Worm (Caenorhabditis elegans) whole organism, L3 larva: ENCODE data around the gene R01E6.5.

Source experiments
- ZK546.5 ChIP-seq: sonication (generic microtip); optimal IDR thresholded peaks from 2 replicates; lab custom pipeline; 2017; ENCODE audit warnings: missing biosample characterization, missing genetic modification characterization
- aly-2 ChIP-seq: fragments of 150-350 bp; optimal IDR thresholded peaks from 2 replicates; lab custom pipeline; 2014; ENCODE audit warnings: missing biosample characterization, missing genetic modification characterization
- ama-1 ChIP-seq: fragments of 150-350 bp; optimal IDR thresholded peaks from 2 replicates; lab custom pipeline; 2018
- ceh-16 ChIP-seq: sonication (generic microtip); optimal IDR thresholded peaks from 2 replicates; lab custom pipeline; 2017; ENCODE audit warnings: missing biosample characterization, missing genetic modification characterization
- ceh-82 ChIP-seq: fragments of 150-350 bp; optimal IDR thresholded peaks from 2 replicates; lab custom pipeline; 2014; ENCODE audit warnings: missing biosample characterization, missing genetic modification characterization
- ceh-9 ChIP-seq: sonication (generic microtip); optimal IDR thresholded peaks from 2 replicates; lab custom pipeline; 2018; ENCODE audit warnings: missing biosample characterization, missing genetic modification characterization
- daf-12 ChIP-seq: fragments of 150-350 bp; optimal IDR thresholded peaks from 2 replicates; lab custom pipeline; 2014; ENCODE audit warnings: missing biosample characterization, missing genetic modification reagents, missing genetic modification characterization
- egl-27 ChIP-seq: sonication (generic microtip); optimal IDR thresholded peaks from 4 replicates; lab custom pipeline; 2017; ENCODE audit warnings: missing biosample characterization, missing genetic modification reagents, missing genetic modification characterization
- egl-5 ChIP-seq: fragments of 150-350 bp; optimal IDR thresholded peaks from 2 replicates; lab custom pipeline; 2017; ENCODE audit warnings: missing biosample characterization, missing genetic modification reagents, missing genetic modification characterization, inconsistent platforms
- elt-2 ChIP-seq: sonication (generic microtip); optimal IDR thresholded peaks from 2 replicates; lab custom pipeline; 2016; ENCODE audit warnings: missing genetic modification reagents, mild to moderate bottlenecking, missing genetic modification characterization, missing compliant biosample characterization
- elt-3 ChIP-seq, 3 experiments: fragments of 150-350 bp in 1 of 3; sonication (generic microtip) in 2 of 3; optimal IDR thresholded peaks; 2 replicates in 2 of 3; 4 replicates in 1 of 3; lab custom pipeline; 2014 to 2017; ENCODE audit warnings: missing biosample characterization in 3 of 3, missing genetic modification characterization in 3 of 3
- eor-1 ChIP-seq, 2 experiments: fragments of 150-350 bp; optimal IDR thresholded peaks; 2 replicates each; lab custom pipeline; 2014 to 2018; ENCODE audit warnings: missing biosample characterization in 2 of 2, missing genetic modification characterization in 2 of 2
- fkh-10 ChIP-seq: sonication (generic microtip); optimal IDR thresholded peaks from 2 replicates; lab custom pipeline; 2017; ENCODE audit warnings: missing biosample characterization, missing genetic modification reagents, missing genetic modification characterization
- fkh-2 ChIP-seq: fragments of 150-350 bp; optimal IDR thresholded peaks from 2 replicates; lab custom pipeline; 2014; ENCODE audit warnings: missing biosample characterization, missing genetic modification reagents, missing genetic modification characterization
- fos-1 ChIP-seq: fragments of 150-350 bp; optimal IDR thresholded peaks from 2 replicates; lab custom pipeline; 2014; ENCODE audit warnings: missing biosample characterization, missing genetic modification characterization
- hmg-11 ChIP-seq: sonication (generic microtip); optimal IDR thresholded peaks from 2 replicates; lab custom pipeline; 2016; ENCODE audit warnings: missing genetic modification characterization, missing compliant biosample characterization
- jun-1 ChIP-seq: fragments of 150-350 bp; optimal IDR thresholded peaks from 2 replicates; lab custom pipeline; 2014; ENCODE audit warnings: missing biosample characterization, missing genetic modification reagents, missing genetic modification characterization
- lin-15B ChIP-seq: fragments of 150-350 bp; optimal IDR thresholded peaks from 2 replicates; lab custom pipeline; 2014; ENCODE audit warnings: missing biosample characterization, missing genetic modification characterization
- lin-39 ChIP-seq: fragments of 150-350 bp; optimal IDR thresholded peaks from 2 replicates; lab custom pipeline; 2018; ENCODE audit warnings: missing biosample characterization, missing genetic modification reagents, missing genetic modification characterization
- lsy-12 ChIP-seq: sonication (generic microtip); optimal IDR thresholded peaks from 2 replicates; lab custom pipeline; 2016; ENCODE audit warnings: mild to moderate bottlenecking, missing genetic modification characterization, missing compliant biosample characterization
- mdl-1 ChIP-seq: fragments of 150-350 bp; optimal IDR thresholded peaks from 2 replicates; lab custom pipeline; 2014; ENCODE audit warnings: missing biosample characterization, missing genetic modification characterization
- mml-1 ChIP-seq: fragments of 150-350 bp; sonication (generic microtip); optimal IDR thresholded peaks from 3 replicates; lab custom pipeline; 2014; ENCODE audit warnings: missing biosample characterization, missing genetic modification characterization
- nfya-1 ChIP-seq: sonication (generic microtip); optimal IDR thresholded peaks from 2 replicates; lab custom pipeline; 2017; ENCODE audit warnings: missing genetic modification characterization, mild to moderate bottlenecking, missing compliant biosample characterization, antibody characterized with exemption, moderate library complexity; ENCODE audit not compliant: insufficient read depth
- nhr-11 ChIP-seq: fragments of 150-350 bp; optimal IDR thresholded peaks from 2 replicates; lab custom pipeline; 2014; ENCODE audit warnings: missing biosample characterization, missing genetic modification characterization
- nhr-12 ChIP-seq: fragments of 150-350 bp; optimal IDR thresholded peaks from 2 replicates; lab custom pipeline; 2014; ENCODE audit warnings: missing biosample characterization, missing genetic modification characterization
- nhr-237 ChIP-seq: fragments of 150-350 bp; optimal IDR thresholded peaks from 2 replicates; lab custom pipeline; 2014; ENCODE audit warnings: missing biosample characterization, missing genetic modification characterization
- nhr-25 ChIP-seq: sonication (generic microtip); optimal IDR thresholded peaks from 2 replicates; lab custom pipeline; 2017; ENCODE audit warnings: missing biosample characterization, missing genetic modification characterization
- nhr-28 ChIP-seq: fragments of 150-350 bp; optimal IDR thresholded peaks from 2 replicates; lab custom pipeline; 2014; ENCODE audit warnings: missing biosample characterization, missing genetic modification characterization
- nhr-67 ChIP-seq: fragments of 150-350 bp; optimal IDR thresholded peaks from 2 replicates; lab custom pipeline; 2014; ENCODE audit warnings: missing biosample characterization, missing genetic modification characterization
- nhr-76 ChIP-seq: fragments of 150-350 bp; sonication (generic microtip); optimal IDR thresholded peaks from 5 replicates; lab custom pipeline; 2014; ENCODE audit warnings: missing biosample characterization, missing genetic modification characterization
- nhr-77 ChIP-seq: fragments of 150-350 bp; optimal IDR thresholded peaks from 2 replicates; lab custom pipeline; 2014; ENCODE audit warnings: missing biosample characterization, missing genetic modification characterization
- pha-4 ChIP-seq: fragments of 150-350 bp; optimal IDR thresholded peaks from 2 replicates; lab custom pipeline; 2014; ENCODE audit warnings: missing biosample characterization, missing genetic modification reagents, missing genetic modification characterization
- pqm-1 ChIP-seq: fragments of 150-350 bp; optimal IDR thresholded peaks from 2 replicates; lab custom pipeline; 2017; ENCODE audit warnings: missing biosample characterization, missing genetic modification characterization, inconsistent platforms
- sea-2 ChIP-seq: fragments of 150-350 bp; sonication (generic microtip); optimal IDR thresholded peaks from 4 replicates; lab custom pipeline; 2014; ENCODE audit warnings: missing biosample characterization, missing genetic modification reagents, missing genetic modification characterization
- skn-1 ChIP-seq: fragments of 150-350 bp; optimal IDR thresholded peaks from 2 replicates; lab custom pipeline; 2014; ENCODE audit warnings: missing biosample characterization, missing genetic modification characterization
- tbx-2 ChIP-seq: sonication (generic microtip); optimal IDR thresholded peaks from 2 replicates; lab custom pipeline; 2016; ENCODE audit warnings: mild to moderate bottlenecking, missing genetic modification characterization, missing compliant biosample characterization
- unc-39 ChIP-seq: sonication (generic microtip); optimal IDR thresholded peaks from 4 replicates; lab custom pipeline; 2017; ENCODE audit warnings: missing biosample characterization, missing genetic modification characterization
- unc-62 ChIP-seq: fragments of 150-350 bp; sonication (generic microtip); optimal IDR thresholded peaks from 4 replicates; lab custom pipeline; 2014; ENCODE audit warnings: missing biosample characterization, missing genetic modification reagents, missing genetic modification characterization
- zag-1 ChIP-seq: fragments of 150-350 bp; optimal IDR thresholded peaks from 2 replicates; lab custom pipeline; 2014; ENCODE audit warnings: missing biosample characterization, missing genetic modification characterization
- ztf-11 ChIP-seq: fragments of 150-350 bp; optimal IDR thresholded peaks from 2 replicates; lab custom pipeline; 2014; ENCODE audit warnings: missing biosample characterization, missing genetic modification characterization

Gene R01E6.5

DNA sequence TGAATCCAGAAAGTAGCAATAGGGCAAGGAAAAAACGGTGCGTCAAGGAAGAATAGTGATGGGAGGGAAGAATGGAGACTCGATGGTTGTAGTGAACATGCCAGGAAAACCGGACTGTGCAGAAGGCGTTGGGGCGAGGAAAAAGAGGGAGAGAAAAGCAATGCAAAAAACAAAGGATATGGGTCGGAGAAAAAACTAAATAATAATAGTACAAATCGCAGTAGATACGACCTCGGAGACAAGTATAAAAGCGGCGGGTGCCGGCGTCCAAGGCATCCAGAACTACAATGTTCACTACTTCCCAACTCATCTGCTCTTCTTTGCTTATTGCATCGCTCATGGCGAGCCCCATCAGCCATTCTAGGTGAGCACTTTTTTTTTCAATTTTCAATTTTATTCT is at the start of gene R01E6.5:
TSS of gene R01E6.5 (plus strand) at position 301 of the 400 bp plus-strand sequence.
- no peak for TF ChIP-seq ceh-9 (tag; lab: Kevin White, UChicago)
- no peak for TF ChIP-seq ceh-82
- no peak for TF ChIP-seq unc-39 (tag; lab: Kevin White, UChicago)
- TF ChIP-seq elt-2 (tag; lab: Kevin White, UChicago) = no peak
- no peak for TF ChIP-seq nhr-77
- no peak for TF ChIP-seq tbx-2 (tag; lab: Kevin White, UChicago)
- no peak for TF ChIP-seq fos-1 (tag; lab: Kevin White, UChicago)
- no peak for TF ChIP-seq aly-2 (tag; lab: Kevin White, UChicago)
- TF ChIP-seq pha-4 (tag; lab: Kevin White, UChicago) = no peak
- TF ChIP-seq unc-62 (GFP tag; lab: Kevin White, UChicago) = no peak
- no peak for TF ChIP-seq fkh-2 (tag; lab: Kevin White, UChicago)
- no peak for TF ChIP-seq egl-5
- no peak for TF ChIP-seq ztf-11
- TF ChIP-seq nhr-28 (tag; lab: Kevin White, UChicago) = no peak
- TF ChIP-seq nhr-25 (tag; lab: Kevin White, UChicago) = no peak
- no peak for TF ChIP-seq ceh-16
- no peak for TF ChIP-seq nfya-1
- TF ChIP-seq, all 47 proteins: peak for 0

DNA sequence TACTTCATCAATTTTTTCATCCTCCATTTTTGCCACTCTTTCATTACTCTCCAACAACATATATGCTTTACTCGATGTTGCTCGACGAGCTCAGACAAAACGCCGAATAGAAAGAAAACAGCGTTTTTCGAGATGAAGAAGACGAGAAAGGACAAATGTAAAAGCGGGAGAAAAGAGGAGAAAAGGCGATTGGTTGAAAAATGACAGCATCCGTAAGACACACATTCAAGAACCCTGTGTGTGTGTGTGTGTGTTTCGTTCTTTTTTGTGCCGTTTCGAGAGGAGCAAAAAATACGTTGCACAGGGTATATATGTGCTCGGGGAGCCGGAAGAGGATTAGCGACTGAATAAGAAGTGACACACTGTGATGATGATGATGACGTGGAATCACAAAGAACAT is 43.1 kb upstream of the R01E6.5 start:
- TF ChIP-seq nfya-1 (peak; percentile 68), unc-62 (GFP tag; lab: Kevin White, UChicago) (no peak), mdl-1 (tag; lab: Kevin White, UChicago) (no peak), hmg-11 (peak; percentile 19), lin-39 (tag; lab: Kevin White, UChicago) (peak; percentile 58)

DNA sequence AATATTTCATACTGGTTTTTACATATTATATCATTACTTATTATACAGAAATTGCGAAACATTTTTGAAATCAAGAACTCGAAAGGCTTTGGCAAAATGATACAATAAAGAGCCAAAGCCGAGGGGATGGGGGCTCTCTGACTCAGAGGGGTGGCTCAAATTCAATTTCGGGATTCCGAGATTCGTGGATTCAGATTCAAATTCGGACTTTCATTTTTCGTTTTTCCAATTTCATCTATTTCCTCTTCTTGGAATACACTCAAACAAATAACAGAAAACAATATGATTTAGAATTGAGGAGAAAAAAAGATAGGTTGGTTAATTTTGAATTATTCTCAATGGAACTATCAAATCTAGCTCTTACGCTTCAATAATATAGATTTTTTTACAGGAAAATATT is 37.8 kb upstream of the R01E6.5 start:
- TF ChIP-seq fkh-10 (GFP tag; lab: Kevin White, UChicago) (peak; percentile 93), elt-2 (tag; lab: Kevin White, UChicago) (no peak), ceh-82 (no peak), nhr-12 (tag; lab: Kevin White, UChicago) (no peak)

DNA sequence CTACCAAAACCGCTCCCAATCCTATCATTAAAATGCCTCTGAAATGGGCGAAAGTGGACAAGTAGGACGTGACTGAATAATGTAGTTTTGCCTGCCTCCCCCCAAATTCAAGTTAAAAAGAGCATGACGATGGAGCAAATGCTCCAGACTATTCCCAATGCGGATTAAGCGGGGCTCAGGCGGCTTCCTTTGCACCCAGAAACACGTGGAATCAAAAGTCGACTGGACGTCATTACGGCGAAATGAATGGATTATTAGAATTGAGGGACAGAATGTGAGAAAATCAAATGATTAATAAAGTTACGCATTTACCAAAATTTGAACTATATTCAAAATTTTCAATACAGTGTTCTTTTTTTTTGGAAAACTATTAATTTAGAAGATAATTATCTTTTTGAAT is 36.9 kb upstream of the R01E6.5 start:
- TF ChIP-seq nfya-1 = no peak
- no peak for TF ChIP-seq nhr-77
- no peak for TF ChIP-seq zag-1
- no peak for TF ChIP-seq ama-1 (lab: Kevin White, UChicago)
- TF ChIP-seq pha-4 (tag; lab: Kevin White, UChicago) = no peak
- no peak for TF ChIP-seq fkh-2 (tag; lab: Kevin White, UChicago)
- TF ChIP-seq elt-3 (tag; optimal IDR thresholded peaks at IDR 0.05; lab: Kevin White, UChicago) = no peak
- TF ChIP-seq sea-2 (GFP tag; lab: Kevin White, UChicago) = no peak
- TF ChIP-seq ceh-16 = no peak
- TF ChIP-seq fos-1 (tag; lab: Kevin White, UChicago) = no peak
- no peak for TF ChIP-seq nhr-11
- TF ChIP-seq skn-1 (tag; lab: Kevin White, UChicago) = no peak
- no peak for TF ChIP-seq pqm-1 (tag; lab: Kevin White, UChicago)
- no peak for TF ChIP-seq lin-15B (tag; lab: Kevin White, UChicago)
- TF ChIP-seq daf-12 (tag; lab: Kevin White, UChicago) = no peak

DNA sequence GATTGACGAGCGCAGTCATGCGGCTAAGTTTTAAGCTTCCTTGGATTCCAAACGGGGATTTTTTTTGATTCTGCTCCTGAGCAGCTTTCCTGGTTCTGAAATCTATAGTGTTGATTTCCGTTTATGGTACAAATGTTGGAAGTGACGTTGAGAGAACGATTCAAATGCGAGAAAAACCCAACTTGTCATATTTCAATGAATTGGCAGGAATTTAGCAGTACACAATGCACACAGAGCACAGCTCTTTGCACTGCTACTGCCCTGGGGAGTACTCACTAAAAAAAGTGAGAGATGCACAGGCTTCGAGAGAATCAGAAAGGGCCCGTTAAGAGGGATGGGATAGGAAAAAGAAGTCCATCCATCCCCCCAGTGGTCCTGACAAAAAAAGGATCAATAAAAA is 36.3 kb upstream of the R01E6.5 start, which contains the start of gene sad-1:
TSS of gene sad-1 (minus strand) at position 101 of the 400 bp plus-strand sequence.
- TF ChIP-seq nfya-1 (peak; percentile 5), nhr-28 (tag; lab: Kevin White, UChicago) (no peak)

DNA sequence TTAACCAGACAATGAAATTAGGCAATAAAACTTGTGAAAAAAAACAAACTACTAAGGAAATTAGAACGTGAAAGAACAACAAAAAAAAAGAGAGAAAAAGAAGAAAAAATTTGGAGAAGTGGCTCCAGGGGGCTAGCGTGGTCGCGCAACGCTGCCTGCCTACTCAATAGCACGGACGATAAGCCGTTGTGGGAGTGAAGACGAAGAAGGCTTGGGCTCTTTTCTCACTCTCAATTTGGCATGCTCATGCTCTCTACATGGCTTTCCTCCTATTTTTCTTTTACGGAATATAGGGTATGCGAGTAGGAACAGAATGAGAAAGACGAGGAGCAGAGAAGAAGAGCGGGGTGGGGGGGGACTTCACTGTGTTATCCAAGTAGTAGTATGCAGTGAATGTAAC is 34.6 kb upstream of the R01E6.5 start:
- TF ChIP-seq nhr-25 (tag; lab: Kevin White, UChicago) (no peak), fkh-10 (GFP tag; lab: Kevin White, UChicago) (peak; percentile 53), unc-39 (tag; lab: Kevin White, UChicago) (no peak), tbx-2 (tag; lab: Kevin White, UChicago) (no peak), nfya-1 (peak; percentile 73), pqm-1 (tag; lab: Kevin White, UChicago) (no peak), ZK546.5 (tag; lab: Kevin White, UChicago) (no peak), nhr-237 (tag; lab: Kevin White, UChicago) (no peak), sea-2 (GFP tag; lab: Kevin White, UChicago) (no peak), jun-1 (tag; lab: Kevin White, UChicago) (no peak), ceh-9 (tag; lab: Kevin White, UChicago) (no peak), nhr-76 (tag; lab: Kevin White, UChicago) (no peak), nhr-67 (tag; lab: Kevin White, UChicago) (no peak), mdl-1 (tag; lab: Kevin White, UChicago) (no peak), ama-1 (lab: Kevin White, UChicago) (no peak), aly-2 (tag; lab: Kevin White, UChicago) (no peak), lin-15B (tag; lab: Kevin White, UChicago) (no peak), fos-1 (tag; lab: Kevin White, UChicago) (no peak), hmg-11 (peak; percentile 69), nhr-28 (tag; lab: Kevin White, UChicago) (no peak), mml-1 (tag; lab: Kevin White, UChicago) (no peak), zag-1 (no peak), eor-1 (tag; optimal IDR thresholded peaks at IDR 0.05; lab: Kevin White, UChicago) (no peak), ceh-16 (no peak), lin-39 (tag; lab: Kevin White, UChicago) (peak; percentile 54), lsy-12 (tag; lab: Kevin White, UChicago) (no peak), egl-27 (tag; lab: Kevin White, UChicago) (no peak), egl-5 (no peak), ceh-82 (no peak), skn-1 (tag; lab: Kevin White, UChicago) (no peak), nhr-11 (no peak)
